Worm (Caenorhabditis elegans) whole organism, late embryonic: ENCODE data around the gene mdt-21.

ENCODE experiments used
- C38D4.7 ChIP-seq: fragments of 200-800 bp; sonication (Bioruptor generic); optimal IDR thresholded peaks from 2 replicates; lab custom pipeline; 2018; ENCODE audit warnings: mild to moderate bottlenecking, missing genetic modification characterization, moderate library complexity, missing compliant biosample characterization
- F13H6.1 ChIP-seq: sonication (generic microtip); optimal IDR thresholded peaks from 2 replicates; lab custom pipeline; 2016; ENCODE audit warnings: missing genetic modification characterization, missing compliant biosample characterization
- K02D7.2 ChIP-seq: sonication (generic microtip); optimal IDR thresholded peaks from 2 replicates; lab custom pipeline; 2017; ENCODE audit warnings: mild to moderate bottlenecking, missing genetic modification characterization, missing compliant biosample characterization
- T23F11.4 ChIP-seq: fragments of 200-800 bp; sonication (Bioruptor generic); optimal IDR thresholded peaks from 2 replicates; lab custom pipeline; 2018; ENCODE audit warnings: mild to moderate bottlenecking, missing genetic modification characterization, missing compliant biosample characterization
- ahr-1 ChIP-seq: sonication (generic microtip); optimal IDR thresholded peaks from 2 replicates; lab custom pipeline; 2016; ENCODE audit warnings: missing genetic modification characterization, missing compliant biosample characterization
- ama-1 ChIP-seq: fragments of 150-350 bp; optimal IDR thresholded peaks from 2 replicates; lab custom pipeline; 2014
- ceh-14 ChIP-seq: sonication (generic microtip); optimal IDR thresholded peaks from 2 replicates; lab custom pipeline; 2016; ENCODE audit warnings: missing genotype, missing genetic modification characterization, missing compliant biosample characterization
- ceh-30 ChIP-seq: fragments of 150-350 bp; optimal IDR thresholded peaks from 2 replicates; lab custom pipeline; 2014; ENCODE audit warnings: missing biosample characterization, missing genetic modification characterization
- ceh-34 ChIP-seq: sonication (generic microtip); optimal IDR thresholded peaks from 2 replicates; lab custom pipeline; 2016; ENCODE audit warnings: mild to moderate bottlenecking, missing genetic modification characterization, missing compliant biosample characterization
- ceh-45 ChIP-seq: fragments of 200-800 bp; sonication (Bioruptor generic); IDR thresholded peaks from 2 replicates; pipeline ENCODE4 v1.3.6; 2022; ENCODE audit warnings: missing genetic modification reagents, missing genetic modification characterization, missing compliant biosample characterization
- ceh-48 ChIP-seq: sonication (generic microtip); optimal IDR thresholded peaks from 2 replicates; lab custom pipeline; 2016; ENCODE audit warnings: missing genetic modification characterization, inconsistent platforms, missing compliant biosample characterization
- ceh-6 ChIP-seq: fragments of 200-800 bp; sonication (Bioruptor generic); optimal IDR thresholded peaks from 2 replicates; lab custom pipeline; 2018; ENCODE audit warnings: mild to moderate bottlenecking, missing genetic modification characterization, missing compliant biosample characterization
- dve-1 ChIP-seq: sonication (generic microtip); optimal IDR thresholded peaks from 2 replicates; lab custom pipeline; 2017; ENCODE audit warnings: antibody characterized with exemption, mild to moderate bottlenecking, missing genetic modification characterization, missing compliant biosample characterization
- elt-4 ChIP-seq: sonication (generic microtip); optimal IDR thresholded peaks from 2 replicates; lab custom pipeline; 2016; ENCODE audit warnings: missing genetic modification characterization, missing compliant biosample characterization
- ets-4 ChIP-seq: sonication (generic microtip); optimal IDR thresholded peaks from 2 replicates; lab custom pipeline; 2016; ENCODE audit warnings: missing genetic modification characterization, missing compliant biosample characterization
- fax-1 ChIP-seq: sonication (generic microtip); optimal IDR thresholded peaks from 2 replicates; lab custom pipeline; 2016; ENCODE audit warnings: missing genotype, missing genetic modification characterization, missing compliant biosample characterization
- gmeb-2 ChIP-seq: sonication (generic microtip); optimal IDR thresholded peaks from 2 replicates; lab custom pipeline; 2016; ENCODE audit warnings: missing genetic modification characterization, inconsistent platforms, missing compliant biosample characterization
- hlh-13 ChIP-seq: fragments of 200-800 bp; sonication (Bioruptor generic); optimal IDR thresholded peaks from 2 replicates; lab custom pipeline; 2018; ENCODE audit warnings: mild to moderate bottlenecking, missing genetic modification characterization, missing compliant biosample characterization
- hlh-6 ChIP-seq: sonication (generic microtip); optimal IDR thresholded peaks from 2 replicates; lab custom pipeline; 2016; ENCODE audit warnings: missing genotype, missing genetic modification characterization, missing compliant biosample characterization
- hlh-8 ChIP-seq: sonication (generic microtip); optimal IDR thresholded peaks from 2 replicates; lab custom pipeline; 2016; ENCODE audit warnings: missing genotype, missing genetic modification characterization, missing compliant biosample characterization
- madf-2 ChIP-seq: sonication (generic microtip); optimal IDR thresholded peaks from 2 replicates; lab custom pipeline; 2017; ENCODE audit warnings: missing genetic modification characterization, missing compliant biosample characterization
- nfya-1 ChIP-seq: sonication (generic microtip); optimal IDR thresholded peaks from 2 replicates; lab custom pipeline; 2017; ENCODE audit warnings: missing genetic modification characterization, mild to moderate bottlenecking, missing compliant biosample characterization, antibody characterized with exemption, moderate library complexity
- nhr-232 ChIP-seq: sonication (generic microtip); optimal IDR thresholded peaks from 2 replicates; lab custom pipeline; 2016; ENCODE audit warnings: missing genetic modification characterization, missing compliant biosample characterization
- npax-4 ChIP-seq: sonication (generic microtip); optimal IDR thresholded peaks from 2 replicates; lab custom pipeline; 2016; ENCODE audit warnings: missing genetic modification characterization, missing compliant biosample characterization
- pat-9 ChIP-seq: fragments of 200-800 bp; sonication (Bioruptor generic); optimal IDR thresholded peaks from 2 replicates; lab custom pipeline; 2018; ENCODE audit warnings: mild to moderate bottlenecking, missing genetic modification characterization, moderate library complexity, missing compliant biosample characterization
- pha-4 ChIP-seq: fragments of 150-350 bp; optimal IDR thresholded peaks from 2 replicates; lab custom pipeline; 2018; ENCODE audit warnings: missing biosample characterization, missing genetic modification reagents, missing genetic modification characterization
- pqm-1 ChIP-seq: sonication (generic microtip); optimal IDR thresholded peaks from 2 replicates; lab custom pipeline; 2016; ENCODE audit warnings: missing genetic modification characterization, missing compliant biosample characterization
- ref-2 ChIP-seq: sonication (generic microtip); optimal IDR thresholded peaks from 2 replicates; lab custom pipeline; 2016; ENCODE audit warnings: missing genetic modification characterization, missing compliant biosample characterization
- rnt-1 ChIP-seq: sonication (generic microtip); optimal IDR thresholded peaks from 2 replicates; lab custom pipeline; 2016; ENCODE audit warnings: missing genetic modification characterization, missing compliant biosample characterization
- ttx-3 ChIP-seq: sonication (generic microtip); optimal IDR thresholded peaks from 2 replicates; lab custom pipeline; 2016; ENCODE audit warnings: missing genetic modification reagents, missing genetic modification characterization, missing compliant biosample characterization
- unc-42 ChIP-seq: sonication (generic microtip); optimal IDR thresholded peaks from 2 replicates; lab custom pipeline; 2016; ENCODE audit warnings: missing genotype, missing genetic modification characterization, missing compliant biosample characterization
- unc-86 ChIP-seq: sonication (generic microtip); optimal IDR thresholded peaks from 2 replicates; lab custom pipeline; 2016; ENCODE audit warnings: missing genetic modification characterization, missing compliant biosample characterization
- ztf-16 ChIP-seq: sonication (generic microtip); optimal IDR thresholded peaks from 2 replicates; lab custom pipeline; 2017; ENCODE audit warnings: missing genetic modification characterization, missing compliant biosample characterization

mdt-21 gene

DNA sequence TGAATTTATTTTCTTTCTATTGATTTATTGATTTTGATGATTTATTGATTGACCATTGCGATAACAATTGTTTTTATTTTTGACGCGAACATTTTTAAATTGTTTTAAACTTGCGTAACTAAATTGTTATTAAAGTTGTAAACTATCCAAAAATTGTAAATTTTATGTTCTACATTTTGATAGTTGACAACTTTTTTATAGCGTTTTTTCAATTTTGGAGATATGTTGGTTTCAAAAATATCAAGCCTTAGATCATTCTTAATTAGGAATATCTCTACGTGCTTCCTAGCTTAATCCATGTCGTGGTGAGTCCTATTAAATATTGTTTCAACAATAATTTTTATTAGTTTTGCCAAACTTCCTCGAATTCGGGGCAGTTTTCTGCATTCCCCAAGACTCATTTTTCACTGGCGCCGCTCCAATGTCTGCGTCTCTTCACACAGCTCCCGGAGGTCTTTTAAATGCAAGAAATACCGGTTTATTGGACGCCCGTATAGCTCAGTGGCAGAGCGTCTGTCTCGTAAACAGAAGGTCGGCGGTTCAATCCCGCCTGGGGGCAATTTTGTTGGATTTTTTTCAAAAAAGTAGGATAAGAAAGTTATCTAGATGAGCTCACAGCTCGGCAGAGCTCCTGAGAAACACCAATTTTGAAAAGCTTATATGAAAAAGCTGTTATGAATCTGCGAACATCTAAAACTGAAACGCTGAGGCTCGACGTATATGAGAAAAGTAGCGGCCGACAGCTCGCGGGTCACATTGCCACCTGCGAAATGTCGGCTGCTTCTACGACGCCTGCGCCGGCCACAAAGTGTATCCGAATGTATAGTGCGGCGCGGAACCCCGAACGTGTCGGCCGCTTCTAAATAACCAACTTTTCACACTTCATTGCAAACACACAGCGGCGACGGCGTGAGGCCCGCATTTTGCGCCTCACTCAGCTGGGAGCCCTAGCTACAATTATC is 15.2 kb downstream of the mdt-21 start, which contains the start of gene C24H11.2 (continued):
- TF ChIP-seq ttx-3 (tag; lab: Kevin White, UChicago): peak; percentile 12
- TF ChIP-seq T23F11.4 (GFP tag; lab: Kevin White, UChicago): peak; percentile 23
- peak; percentile 42 for TF ChIP-seq ztf-16 (tag; lab: Kevin White, UChicago)
- peak; percentile 43 for TF ChIP-seq C38D4.7 (GFP tag; lab: Kevin White, UChicago)
- TF ChIP-seq madf-2 (tag; lab: Kevin White, UChicago): peak; percentile 52
- peak; percentile 33 for TF ChIP-seq ceh-34 (tag; lab: Kevin White, UChicago)
- peak; percentile 61 for TF ChIP-seq pat-9
- peak; percentile 29 for TF ChIP-seq pqm-1
- peak; percentile 12 for TF ChIP-seq hlh-13
- TF ChIP-seq hlh-6 (tag; lab: Kevin White, UChicago): peak; percentile 34
- TF ChIP-seq dve-1 (tag; lab: Kevin White, UChicago): peak; percentile 25
- TF ChIP-seq hlh-8: peak; percentile 5
- TF ChIP-seq ref-2 (tag; lab: Kevin White, UChicago): peak; percentile 4
- peak; percentile 46 for TF ChIP-seq gmeb-2 (tag; lab: Kevin White, UChicago)
- TF ChIP-seq nhr-232: peak; percentile 16
- peak; percentile 40 for TF ChIP-seq ceh-6 (GFP tag; lab: Kevin White, UChicago)
- peak; percentile 22 for TF ChIP-seq npax-4 (tag; lab: Kevin White, UChicago)
- TF ChIP-seq, all 69 proteins: peak for 34; not testable (repeated sequence) for 35

DNA sequence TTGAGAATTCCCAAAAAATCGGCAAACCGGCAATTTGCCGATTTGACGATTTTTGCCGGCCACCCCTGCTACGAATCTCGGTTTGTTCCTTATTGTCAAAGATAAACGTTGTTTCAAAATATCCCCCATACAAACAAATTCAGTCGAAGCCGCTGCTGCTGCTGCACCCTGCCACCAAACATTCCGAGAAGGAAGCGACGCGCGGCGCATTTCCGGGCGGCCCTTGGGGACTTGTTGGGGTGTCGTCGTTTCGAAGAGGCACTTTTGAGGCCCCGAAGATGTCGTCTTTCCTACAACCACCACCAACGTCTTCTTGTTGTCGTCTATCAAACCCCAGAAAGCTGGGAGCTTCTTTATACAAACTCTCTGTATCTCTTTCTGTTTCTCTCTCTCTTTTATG is 17.0 kb downstream of the mdt-21 start:
- TF ChIP-seq ceh-14 (no peak), ceh-34 (tag; lab: Kevin White, UChicago) (no peak), fax-1 (tag; lab: Kevin White, UChicago) (no peak)

- no peak for TF ChIP-seq ref-2 (tag; lab: Kevin White, UChicago)
- TF ChIP-seq npax-4 (tag; lab: Kevin White, UChicago): no peak
- no peak for TF ChIP-seq ztf-16 (tag; lab: Kevin White, UChicago)
- no peak for TF ChIP-seq unc-42 (tag; lab: Kevin White, UChicago)
- TF ChIP-seq unc-86 (tag; lab: Kevin White, UChicago): no peak
- TF ChIP-seq pha-4 (tag; lab: Kevin White, UChicago): no peak
- TF ChIP-seq ceh-30 (tag; lab: Kevin White, UChicago): no peak
- no peak for TF ChIP-seq F13H6.1 (tag; lab: Kevin White, UChicago)
- no peak for TF ChIP-seq gmeb-2 (tag; lab: Kevin White, UChicago)
- no peak for TF ChIP-seq ceh-48 (tag; lab: Kevin White, UChicago)
- no peak for TF ChIP-seq nhr-232
- TF ChIP-seq rnt-1 (tag; lab: Kevin White, UChicago): no peak
- TF ChIP-seq ttx-3 (tag; lab: Kevin White, UChicago): no peak
- TF ChIP-seq ets-4 (tag; lab: Kevin White, UChicago): no peak
- no peak for TF ChIP-seq C38D4.7 (GFP tag; lab: Kevin White, UChicago)
- TF ChIP-seq ahr-1 (tag; lab: Kevin White, UChicago): no peak
Observed at ce11 chrIII:11795448-11795847, 18.0 kb downstream of the mdt-21 start, which contains the start of gene twk-39. Gene twk-39, plus strand, starts transcription at chrIII:11795748.

- TF ChIP-seq ceh-14 (no peak), T23F11.4 (GFP tag; lab: Kevin White, UChicago) (no peak), unc-42 (tag; lab: Kevin White, UChicago) (no peak), ceh-45 (GFP tag; lab: Robert Waterston, UW) (no peak), fax-1 (tag; lab: Kevin White, UChicago) (no peak), K02D7.2 (no peak), hlh-6 (tag; lab: Kevin White, UChicago) (no peak), ama-1 (lab: Kevin White, UChicago) (no peak), gmeb-2 (tag; lab: Kevin White, UChicago) (no peak), ceh-30 (tag; lab: Kevin White, UChicago) (no peak), elt-4 (tag; lab: Kevin White, UChicago) (no peak), pat-9 (no peak), nfya-1 (tag; lab: Kevin White, UChicago) (no peak)
Observed at ce11 chrIII:11806695-11807094, 29.3 kb downstream of the mdt-21 start, which contains the start of gene C18D11.7. Gene C18D11.7, minus strand, starts transcription at chrIII:11806795.
